Worm (Caenorhabditis elegans) whole organism, midembryonic: ENCODE results near the gene rpa-1.

Experiments used
- T22C8.4 ChIP-seq: fragments of 200-800 bp; sonication (Bioruptor generic); IDR thresholded peaks from 2 replicates; pipeline ENCODE4 v1.3.6; 2022; ENCODE audit warnings: missing genetic modification characterization, missing compliant biosample characterization
- cog-1 ChIP-seq: sonication (generic microtip); optimal IDR thresholded peaks from 2 replicates; lab custom pipeline; 2016; ENCODE audit warnings: missing genetic modification characterization, missing compliant biosample characterization
- flt-1 ChIP-seq: fragments of 200-800 bp; sonication (Bioruptor generic); IDR thresholded peaks from 2 replicates; pipeline ENCODE4 v1.3.6; 2022; ENCODE audit warnings: missing genetic modification characterization, missing compliant biosample characterization
- klf-2 ChIP-seq: fragments of 200-800 bp; sonication (Bioruptor generic); conservative IDR thresholded peaks from 2 replicates; pipeline ENCODE4 v1.3.6; 2022; ENCODE audit warnings: missing genetic modification reagents, missing genetic modification characterization, missing compliant biosample characterization
- med-1 ChIP-seq: sonication (generic microtip); optimal IDR thresholded peaks from 2 replicates; lab custom pipeline; 2017; ENCODE audit warnings: missing genetic modification characterization, mild to moderate bottlenecking, missing compliant biosample characterization, antibody characterized with exemption, missing genetic modification reagents; ENCODE audit not compliant: insufficient read depth
- ref-1 ChIP-seq: fragments of 200-800 bp; sonication (Bioruptor generic); conservative IDR thresholded peaks from 2 replicates; pipeline ENCODE4 v1.3.6; 2022; ENCODE audit warnings: missing genetic modification reagents, missing genetic modification characterization, missing compliant biosample characterization
- tab-1 ChIP-seq: fragments of 200-800 bp; sonication (Bioruptor generic); IDR thresholded peaks from 2 replicates; pipeline ENCODE4 v1.3.6; 2022; ENCODE audit warnings: missing genetic modification characterization, missing compliant biosample characterization
- ztf-23 ChIP-seq: fragments of 200-800 bp; sonication (Bioruptor generic); IDR thresholded peaks from 2 replicates; pipeline ENCODE4 v1.3.6; 2022; ENCODE audit warnings: missing genetic modification reagents, missing genetic modification characterization, missing compliant biosample characterization
- ztf-29 ChIP-seq: fragments of 200-800 bp; sonication (Bioruptor generic); IDR thresholded peaks from 2 replicates; pipeline ENCODE4 v1.3.6; 2022; ENCODE audit warnings: missing genetic modification reagents, missing genetic modification characterization, missing compliant biosample characterization

Gene rpa-1

ce11 chrII:7714614-7715186 lies 50.3 kb downstream of the rpa-1 start:
- TF ChIP-seq cog-1 (tag; lab: Kevin White, UChicago) (no peak), ztf-23 (no peak), flt-1 (GFP tag; lab: Robert Waterston, UW) (no peak), T22C8.4 (GFP tag; lab: Robert Waterston, UW) (no peak), tab-1 (GFP tag; lab: Robert Waterston, UW) (no peak), med-1 (no peak), ztf-29 (no peak), ref-1 (GFP tag; lab: Robert Waterston, UW) (no peak), klf-2 (no peak)

ce11 chrII:7716112-7716511 lies 51.7 kb downstream of the rpa-1 start:
- TF ChIP-seq med-1 (no peak), flt-1 (GFP tag; lab: Robert Waterston, UW) (no peak), tab-1 (GFP tag; lab: Robert Waterston, UW) (no peak), ztf-23 (no peak), cog-1 (tag; lab: Kevin White, UChicago) (no peak)
